Fruit fly (Drosophila melanogaster) whole organism, wandering third instar larva: Measurements from ENCODE around the gene Hip14.

Experiments
- CG32264 ChIP-seq: fragments of 200-800 bp; sonication (Bioruptor generic); optimal IDR thresholded peaks from 2 replicates; lab custom pipeline; 2016; ENCODE audit warnings: missing biosample characterization, missing genetic modification characterization
- CG9705 ChIP-seq: fragments of 200-800 bp; sonication (Bioruptor generic); optimal IDR thresholded peaks from 2 replicates; lab custom pipeline; 2018; ENCODE audit warnings: missing biosample characterization, mild to moderate bottlenecking, missing genetic modification characterization
- CrebA ChIP-seq: fragments of 200-800 bp; sonication (Bioruptor generic); optimal IDR thresholded peaks from 2 replicates; lab custom pipeline; 2016; ENCODE audit warnings: missing biosample characterization, mild to moderate bottlenecking, missing genetic modification characterization, borderline replicate concordance
- Dfd ChIP-seq: fragments of >200 bp; optimal IDR thresholded peaks from 2 replicates; lab custom pipeline; 2017; ENCODE audit warnings: missing biosample characterization, missing genetic modification characterization
- Dif ChIP-seq: fragments of 200-275, 200-300 bp; sonication (Bioruptor generic); optimal IDR thresholded peaks from 2 replicates; lab custom pipeline; 2018; ENCODE audit warnings: missing biosample characterization, missing genetic modification characterization; ENCODE audit not compliant: partially characterized antibody
- GATAd ChIP-seq: sonication (Bioruptor generic); optimal IDR thresholded peaks from 2 replicates; lab custom pipeline; 2016; ENCODE audit warnings: missing biosample characterization, missing genetic modification characterization
- Hnf4 ChIP-seq: fragments of 200-800 bp; sonication (Bioruptor generic); optimal IDR thresholded peaks from 2 replicates; lab custom pipeline; 2016; ENCODE audit warnings: missing biosample characterization, mild to moderate bottlenecking, missing genetic modification characterization
- Hr83 ChIP-seq: fragments of 200-300 bp; sonication (Bioruptor generic); optimal IDR thresholded peaks from 2 replicates; lab custom pipeline; 2016; ENCODE audit warnings: missing biosample characterization, mild to moderate bottlenecking, missing genetic modification characterization, moderate library complexity; ENCODE audit not compliant: poor library complexity, severe bottlenecking
- Jra ChIP-seq: sonication (Bioruptor generic); optimal IDR thresholded peaks from 2 replicates; lab custom pipeline; 2016; ENCODE audit warnings: missing biosample characterization, missing genetic modification characterization
- Myc ChIP-seq: fragments of >200 bp; optimal IDR thresholded peaks from 2 replicates; lab custom pipeline; 2017
- N ChIP-seq: fragments of >200 bp; optimal IDR thresholded peaks from 2 replicates; lab custom pipeline; 2018; ENCODE audit warnings: missing biosample characterization, missing external identifiers, missing genetic modification characterization
- OdsH ChIP-seq: fragments of 200-800 bp; sonication (Bioruptor generic); optimal IDR thresholded peaks from 2 replicates; lab custom pipeline; 2016; ENCODE audit warnings: missing biosample characterization, mild to moderate bottlenecking, missing genetic modification characterization
- Rel ChIP-seq, 2 experiments: fragments of 200-800 bp; sonication (Bioruptor generic) in 1 of 2; optimal IDR thresholded peaks; 2 replicates in 1 of 2; 3 replicates in 1 of 2; lab custom pipeline; 2016 to 2019; ENCODE audit warnings: mild to moderate bottlenecking in 2 of 2, missing biosample characterization in 2 of 2, missing genetic modification characterization in 2 of 2, moderate library complexity in 1 of 2
- Sp1 ChIP-seq: fragments of 200-800 bp; sonication (Bioruptor generic); optimal IDR thresholded peaks from 3 replicates; lab custom pipeline; 2019; ENCODE audit warnings: missing biosample characterization, mild to moderate bottlenecking, missing genetic modification characterization, moderate library complexity
- Vsx2 ChIP-seq: fragments of 200-300, 225-300 bp; sonication (Bioruptor generic); optimal IDR thresholded peaks from 2 replicates; lab custom pipeline; 2018; ENCODE audit warnings: missing biosample characterization, missing genetic modification characterization; ENCODE audit not compliant: partially characterized antibody
- brk ChIP-seq: fragments of 200-800 bp; sonication (Bioruptor generic); optimal IDR thresholded peaks from 2 replicates; lab custom pipeline; 2016; ENCODE audit warnings: missing biosample characterization, mild to moderate bottlenecking, missing genetic modification characterization
- dl ChIP-seq, 2 experiments: fragments of 175-275, 200-275 bp in 1 of 2; fragments of 200-275 bp in 1 of 2; sonication (Bioruptor generic); optimal IDR thresholded peaks; lab custom pipeline; 2018; ENCODE audit warnings: mild to moderate bottlenecking in 2 of 2, missing biosample characterization in 2 of 2, missing genetic modification characterization in 2 of 2, moderate library complexity in 2 of 2; ENCODE audit not compliant: partially characterized antibody in 2 of 2, insufficient read depth in 1 of 2
- dmrt93B ChIP-seq: fragments of 200-800 bp; sonication (Bioruptor generic); optimal IDR thresholded peaks from 2 replicates; lab custom pipeline; 2018; ENCODE audit warnings: missing biosample characterization, mild to moderate bottlenecking, missing genetic modification characterization
- dsf ChIP-seq: sonication (Bioruptor generic); optimal IDR thresholded peaks from 2 replicates; lab custom pipeline; 2016; ENCODE audit warnings: missing biosample characterization, missing genetic modification characterization, borderline replicate concordance
- ey ChIP-seq: fragments of 200-800 bp; sonication (Bioruptor generic); optimal IDR thresholded peaks from 2 replicates; lab custom pipeline; 2016; ENCODE audit warnings: missing biosample characterization, missing genetic modification characterization
- fru ChIP-seq: fragments of 200-800 bp; sonication (Bioruptor generic); optimal IDR thresholded peaks from 3 replicates; lab custom pipeline; 2016; ENCODE audit warnings: missing biosample characterization, mild to moderate bottlenecking, missing genetic modification characterization
- jim ChIP-seq: fragments of 175-275, 200-325 bp; sonication (Bioruptor generic); optimal IDR thresholded peaks from 2 replicates; lab custom pipeline; 2016; ENCODE audit warnings: missing biosample characterization, mild to moderate bottlenecking, missing genetic modification characterization
- lola ChIP-seq: fragments of >200 bp; optimal IDR thresholded peaks from 2 replicates; lab custom pipeline; 2017; ENCODE audit warnings: missing biosample characterization, missing genetic modification characterization
- pan ChIP-seq: fragments of >200 bp; optimal IDR thresholded peaks from 2 replicates; lab custom pipeline; 2017
- psq ChIP-seq: fragments of 200-800 bp; sonication (Bioruptor generic); optimal IDR thresholded peaks from 3 replicates; lab custom pipeline; 2017; ENCODE audit warnings: missing biosample characterization, mild to moderate bottlenecking, missing genetic modification characterization, moderate library complexity
- rgr ChIP-seq: fragments of 200-800 bp; sonication (Bioruptor generic); optimal IDR thresholded peaks from 3 replicates; lab custom pipeline; 2016; ENCODE audit warnings: missing biosample characterization, mild to moderate bottlenecking, missing genetic modification characterization
- sage ChIP-seq: fragments of 200-800 bp; sonication (Bioruptor generic); optimal IDR thresholded peaks from 2 replicates; lab custom pipeline; 2016; ENCODE audit warnings: missing biosample characterization, mild to moderate bottlenecking, missing genetic modification characterization
- sv ChIP-seq: fragments of 200-800 bp; sonication (Bioruptor generic); optimal IDR thresholded peaks from 3 replicates; lab custom pipeline; 2016; ENCODE audit warnings: missing biosample characterization, missing genetic modification characterization
- usp ChIP-seq: fragments of >200 bp; optimal IDR thresholded peaks from 2 replicates; lab custom pipeline; 2017; ENCODE audit warnings: missing biosample characterization, missing genetic modification characterization
- woc ChIP-seq: sonication (Bioruptor generic); optimal IDR thresholded peaks from 2 replicates; lab custom pipeline; 2016; ENCODE audit warnings: missing biosample characterization, mild to moderate bottlenecking, missing genetic modification characterization

Hip14 gene

DNA sequence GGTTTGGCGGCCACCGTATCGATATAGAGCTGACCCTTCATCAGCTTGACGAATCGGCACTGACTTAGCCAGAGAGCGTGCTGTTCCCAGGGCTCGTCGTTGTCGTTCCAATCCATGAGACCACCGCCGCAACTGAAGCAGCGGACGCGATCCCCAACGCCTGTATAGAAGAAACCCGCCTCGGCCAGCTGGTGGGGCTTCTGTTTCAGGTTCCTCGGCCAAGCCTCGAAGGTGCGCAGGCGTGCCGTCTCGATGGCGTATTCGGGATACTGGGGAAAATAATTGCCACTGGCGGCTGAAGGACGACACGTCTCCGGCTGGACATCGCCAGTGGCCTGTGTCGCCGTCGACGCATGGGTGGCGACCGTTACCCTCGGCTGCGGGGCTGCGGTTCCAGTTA is 51.0 kb downstream of the Hip14 start:
- TF ChIP-seq lola (no peak), OdsH (GFP tag; lab: Kevin White, UChicago) (no peak), CG32264 (GFP tag; lab: Kevin White, UChicago) (no peak), jim (no peak), usp (GFP tag; lab: Kevin White, UChicago) (no peak), sv (GFP tag; lab: Kevin White, UChicago) (no peak), Vsx2 (no peak), ey (GFP tag; lab: Kevin White, UChicago) (no peak), psq (no peak), CG9705 (GFP tag; lab: Kevin White, UChicago) (no peak), pan (lab: Kevin White, UChicago) (no peak)

DNA sequence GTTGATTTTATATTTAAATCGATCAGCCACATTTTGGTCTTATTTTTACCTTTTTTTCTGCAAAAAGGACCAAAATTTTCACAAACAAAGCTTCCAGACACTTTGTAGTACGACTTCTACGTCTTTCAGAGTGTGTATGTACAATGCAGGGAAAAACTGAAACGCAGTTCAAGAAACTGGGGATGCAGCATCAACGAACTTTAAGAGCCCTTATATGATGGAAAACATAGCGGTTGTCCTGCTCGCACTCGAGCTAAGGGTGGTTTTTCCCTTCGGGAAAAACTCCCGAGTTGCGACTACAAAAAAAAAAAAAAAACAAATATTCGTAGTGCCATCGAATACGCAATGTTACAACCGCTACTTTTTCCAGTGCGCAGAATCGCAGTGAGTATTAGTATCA is 52.4 kb downstream of the Hip14 start:
- TF ChIP-seq sage (GFP tag; lab: Kevin White, UChicago) (no peak), dsf (no peak), Dif (GFP tag; lab: Kevin White, UChicago) (peak; percentile 16)
- TF ChIP-seq, all 38 proteins: peak for 1

DNA sequence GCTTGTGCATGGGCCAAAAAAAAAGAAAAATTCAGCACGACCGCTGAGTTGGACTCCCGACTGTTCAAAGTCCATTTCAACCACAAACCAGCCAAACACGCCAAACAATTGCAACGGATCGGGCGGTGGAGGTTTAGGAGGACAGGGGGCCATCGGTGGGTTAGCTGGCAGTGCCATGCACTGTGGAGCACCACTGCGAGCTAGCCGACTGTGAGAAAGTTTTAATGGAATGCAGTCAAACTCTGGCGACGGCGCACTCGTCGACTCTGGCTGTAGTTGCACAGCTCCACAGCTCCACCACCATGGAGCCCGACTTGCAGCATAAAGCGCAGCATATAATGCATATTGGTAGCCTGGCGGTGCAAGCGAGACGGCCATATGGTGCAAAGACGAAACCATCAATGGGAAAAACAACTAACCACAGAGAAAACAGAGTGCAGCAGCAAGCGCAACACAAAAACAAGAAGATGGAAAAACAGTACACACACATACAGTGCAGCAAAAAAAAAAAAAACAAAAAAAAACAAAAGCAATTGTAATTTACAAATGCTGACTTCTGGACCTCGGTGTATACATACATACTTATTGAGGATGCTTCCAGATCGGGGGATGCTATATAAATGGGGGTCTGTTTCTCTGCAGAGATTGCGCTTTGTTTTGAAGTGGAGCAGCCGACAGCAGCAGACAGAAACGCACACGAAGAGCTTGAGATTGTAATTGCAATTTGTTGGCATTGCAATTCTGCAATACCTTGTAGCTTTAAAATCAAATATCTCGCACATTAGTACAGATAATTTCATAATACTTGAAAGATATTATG is 53.4 kb downstream of the Hip14 start:
- TF ChIP-seq dl (GFP tag; optimal IDR thresholded peaks at IDR 0.05; lab: Kevin White, UChicago; ENCODE audit: insufficient read depth in 1 of 2, partially characterized antibody in 2 of 2): peak in 1 of 2 experiments; percentile 5
- no peak for TF ChIP-seq N
- peak; percentile 51 for TF ChIP-seq Sp1 (GFP tag; lab: Kevin White, UChicago)
- peak; percentile 16 for TF ChIP-seq fru (GFP tag; lab: Kevin White, UChicago)
- peak; percentile 32 for TF ChIP-seq psq
- peak; percentile 30 for TF ChIP-seq brk (GFP tag; lab: Kevin White, UChicago)
- TF ChIP-seq Rel (GFP tag; optimal IDR thresholded peaks at IDR 0.05; lab: Kevin White, UChicago): no peak
- TF ChIP-seq Rel (tag; optimal IDR thresholded peaks at IDR 0.05; lab: Kevin White, UChicago): peak; percentile 46
- peak; percentile 58 for TF ChIP-seq Hr83 (GFP tag; lab: Kevin White, UChicago)
- TF ChIP-seq rgr (GFP tag; lab: Kevin White, UChicago): no peak
- TF ChIP-seq Hnf4 (GFP tag; lab: Kevin White, UChicago): peak; percentile 79
- no peak for TF ChIP-seq Dfd (GFP tag; lab: Kevin White, UChicago)
- no peak for TF ChIP-seq CG32264 (GFP tag; lab: Kevin White, UChicago)
- peak; percentile 61 for TF ChIP-seq Dif (GFP tag; lab: Kevin White, UChicago)
- TF ChIP-seq woc (GFP tag; lab: Kevin White, UChicago): peak; percentile 23

DNA sequence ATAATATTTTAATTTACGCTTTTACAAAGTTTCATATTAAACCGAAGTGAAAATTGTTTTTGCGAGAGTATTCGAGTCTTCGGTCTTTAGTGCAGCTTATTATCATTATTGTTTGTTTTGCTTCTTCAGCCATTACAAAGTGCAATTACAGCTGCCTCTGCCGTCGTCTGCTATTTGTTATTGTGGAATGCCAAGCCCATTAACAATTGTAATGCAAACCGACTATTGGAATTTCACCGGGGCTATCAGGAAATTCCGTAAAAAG is 54.0 kb downstream of the Hip14 start:
- TF ChIP-seq CG9705 (GFP tag; lab: Kevin White, UChicago) (no peak), ey (GFP tag; lab: Kevin White, UChicago) (no peak), lola (no peak), jim (no peak), Dfd (GFP tag; lab: Kevin White, UChicago) (no peak), psq (no peak), brk (GFP tag; lab: Kevin White, UChicago) (no peak), Rel (GFP tag; optimal IDR thresholded peaks at IDR 0.05; lab: Kevin White, UChicago) (no peak), Rel (tag; optimal IDR thresholded peaks at IDR 0.05; lab: Kevin White, UChicago) (no peak), dmrt93B (GFP tag; lab: Kevin White, UChicago) (no peak), woc (GFP tag; lab: Kevin White, UChicago) (no peak), GATAd (GFP tag; lab: Kevin White, UChicago) (no peak), OdsH (GFP tag; lab: Kevin White, UChicago) (no peak), sv (GFP tag; lab: Kevin White, UChicago) (no peak), Myc (lab: Kevin White, UChicago) (no peak), CrebA (no peak), rgr (GFP tag; lab: Kevin White, UChicago) (no peak), Jra (GFP tag; lab: Kevin White, UChicago) (no peak), Sp1 (GFP tag; lab: Kevin White, UChicago) (no peak)
